Worm (Caenorhabditis elegans): ENCODE measurements around the gene cuc-1.

- TF ChIP-seq him-1 (tag; optimal IDR thresholded peaks at IDR 0.05) (no peak), W03F9.2 (tag; optimal IDR thresholded peaks at IDR 0.05) (no peak)
Observed at ce11 chrIII:7824041-7824440, 36.7 kb downstream of the cuc-1 start.

Measured in whole organism, L4/young adult.